Fruit fly (Drosophila melanogaster) whole organism, adult: ENCODE results near the gene CG10761.

Experiments used
- CG12768 ChIP-seq: fragments of 200-800 bp; sonication (Bioruptor generic); optimal IDR thresholded peaks from 2 replicates; lab custom pipeline; 2017; ENCODE audit warnings: missing biosample characterization, missing genetic modification characterization, mild to moderate bottlenecking, moderate library complexity, missing genetic modification reagents
- CG5204 ChIP-seq: fragments of 200-800 bp; sonication (Bioruptor generic); optimal IDR thresholded peaks from 2 replicates; lab custom pipeline; 2016; ENCODE audit warnings: missing biosample characterization, missing genetic modification characterization
- CG7045 ChIP-seq: fragments of 200-800 bp; sonication (Bioruptor generic); optimal IDR thresholded peaks from 2 replicates; lab custom pipeline; 2017; ENCODE audit warnings: missing biosample characterization, mild to moderate bottlenecking, missing genetic modification characterization
- Clk ChIP-seq: fragments of 200-800 bp; sonication (Bioruptor generic); optimal IDR thresholded peaks from 2 replicates; lab custom pipeline; 2017; ENCODE audit warnings: missing biosample characterization, missing genetic modification characterization
- kay ChIP-seq: fragments of 200-800 bp; sonication (Bioruptor generic); peaks from one replicate; lab custom pipeline; 2016; ENCODE audit warnings: missing biosample characterization, missing genetic modification characterization, borderline replicate concordance
- ovo ChIP-seq: fragments of 200-800 bp; sonication (Bioruptor generic); optimal IDR thresholded peaks from 2 replicates; lab custom pipeline; 2016; ENCODE audit warnings: missing biosample characterization, missing genetic modification characterization
- pad ChIP-seq: fragments of 200-800 bp; sonication (Bioruptor generic); optimal IDR thresholded peaks from 3 replicates; lab custom pipeline; 2017; ENCODE audit warnings: missing biosample characterization, missing genetic modification characterization, mild to moderate bottlenecking, moderate library complexity, missing genetic modification reagents
- tj ChIP-seq: fragments of 200-800 bp; sonication (Bioruptor generic); optimal IDR thresholded peaks from 3 replicates; lab custom pipeline; 2017; ENCODE audit warnings: missing biosample characterization, mild to moderate bottlenecking, missing genetic modification characterization, moderate library complexity

DNA sequence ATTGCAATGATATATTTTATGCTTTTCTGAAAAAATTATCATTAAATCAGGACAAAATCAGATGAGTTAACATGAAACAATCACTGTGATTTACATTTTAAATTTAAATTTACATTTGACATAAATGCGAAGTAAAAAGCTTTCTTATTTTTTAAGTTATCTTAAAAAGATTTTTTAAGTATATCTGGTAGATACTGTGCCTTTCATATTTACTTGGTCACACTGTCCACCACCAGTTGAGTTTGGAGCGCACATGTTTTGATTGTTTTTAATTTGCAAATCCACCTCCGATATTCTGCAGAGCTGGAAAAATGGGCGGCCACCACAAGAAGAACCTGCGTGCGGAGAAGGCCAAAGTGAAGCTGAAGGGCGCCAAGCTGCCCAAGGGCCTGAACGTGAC lies 45.8 kb downstream of the CG10761 start, which contains the start of gene CG1575:
- no peak for TF ChIP-seq kay
- no peak for TF ChIP-seq CG7045 (GFP tag; lab: Kevin White, UChicago)
- no peak for TF ChIP-seq CG5204 (GFP tag; lab: Kevin White, UChicago)
- TF ChIP-seq ovo (GFP tag; lab: Kevin White, UChicago) = no peak
- no peak for TF ChIP-seq CG12768 (GFP tag; lab: Kevin White, UChicago)
- no peak for TF ChIP-seq Clk
- no peak for TF ChIP-seq pad (GFP tag; lab: Kevin White, UChicago)
- TF ChIP-seq tj (GFP tag; lab: Kevin White, UChicago) = no peak
